Fruit fly (Drosophila melanogaster): ENCODE data around the gene Bili.

Gene Bili

DNA sequence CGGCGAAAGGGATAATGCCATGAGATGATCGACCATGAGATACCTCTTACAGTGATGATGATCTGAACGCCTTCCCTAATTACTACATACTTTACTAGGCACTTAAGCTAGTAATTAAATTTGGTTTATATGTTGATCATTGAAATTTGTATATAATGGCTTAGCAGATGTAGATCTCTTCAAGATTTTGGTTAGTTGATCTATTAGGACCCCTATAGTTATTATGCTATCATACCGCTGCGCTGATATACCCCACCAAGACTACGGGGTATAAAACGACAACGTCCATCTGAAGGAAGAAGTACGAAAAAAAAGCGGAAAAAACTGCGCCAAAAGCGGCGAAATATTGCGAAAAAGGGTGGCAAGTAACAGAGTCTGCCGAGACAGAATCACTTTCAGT lies 43.1 kb downstream of the Bili start:
- TF ChIP-seq CG8119 (GFP tag; IDR thresholded peaks at IDR 0.05), result 0 out of 3 replicates have a peak, but pooled peaks have one; percentile 20
- no peak for TF ChIP-seq CG6854 (GFP tag; optimal IDR thresholded peaks at IDR 0.05)
- peak; percentile 63 for TF ChIP-seq Ets21C (GFP tag; optimal IDR thresholded peaks at IDR 0.05)
- peak; percentile 14 for TF ChIP-seq CG8319 (GFP tag; optimal IDR thresholded peaks at IDR 0.05)
- TF ChIP-seq Ets96B (tag; optimal IDR thresholded peaks at IDR 0.05), result peak; percentile 69
- no peak for TF ChIP-seq Lpt (GFP tag; optimal IDR thresholded peaks at IDR 0.05)
- peak; percentile 23 for TF ChIP-seq CG16779 (tag; optimal IDR thresholded peaks at IDR 0.05)
- peak; percentile 67 for TF ChIP-seq spab (GFP tag; optimal IDR thresholded peaks at IDR 0.05)
- TF ChIP-seq CG6808 (GFP tag; optimal IDR thresholded peaks at IDR 0.05), result peak; percentile 73
- peak; percentile 40 for TF ChIP-seq net (GFP tag; optimal IDR thresholded peaks at IDR 0.05)
- TF ChIP-seq Smox (GFP tag; optimal IDR thresholded peaks at IDR 0.05), result peak; percentile 70
- TF ChIP-seq vri (GFP tag; optimal IDR thresholded peaks at IDR 0.05), result peak; percentile 30
- TF ChIP-seq dac (GFP tag; optimal IDR thresholded peaks at IDR 0.05), result no peak
- no peak for TF ChIP-seq CG11294 (GFP tag; IDR thresholded peaks at IDR 0.05)
- TF ChIP-seq Blimp-1 (GFP tag; optimal IDR thresholded peaks at IDR 0.05), result peak; percentile 9
- TF ChIP-seq CG10631 (GFP tag; optimal IDR thresholded peaks at IDR 0.05), result peak; percentile 50
- peak; percentile 58 for TF ChIP-seq CG3919 (GFP tag; optimal IDR thresholded peaks at IDR 0.05)
- TF ChIP-seq Hr38 (GFP tag; optimal IDR thresholded peaks at IDR 0.05), result no peak
- no peak for TF ChIP-seq Gug (GFP tag; IDR thresholded peaks at IDR 0.05)
- TF ChIP-seq CG9139 (GFP tag; optimal IDR thresholded peaks at IDR 0.05), result peak; percentile 58
- TF ChIP-seq CG1621 (tag; optimal IDR thresholded peaks at IDR 0.05), result peak; percentile 33
- no peak for TF ChIP-seq CG4318 (GFP tag; optimal IDR thresholded peaks at IDR 0.05)
- TF ChIP-seq CG32006 (GFP tag; optimal IDR thresholded peaks at IDR 0.05), result peak; percentile 18
- peak; percentile 59 for TF ChIP-seq acj6 (GFP tag; optimal IDR thresholded peaks at IDR 0.05)
- TF ChIP-seq CG6276 (GFP tag; optimal IDR thresholded peaks at IDR 0.05), result no peak
- TF ChIP-seq OdsH (GFP tag; optimal IDR thresholded peaks at IDR 0.05), result peak; percentile 47
- TF ChIP-seq CG15336 (GFP tag; IDR thresholded peaks at IDR 0.05), result 0 out of 2 replicates have a peak, but pooled peaks have one; percentile 11
- peak; percentile 58 for TF ChIP-seq dsx (GFP tag; optimal IDR thresholded peaks at IDR 0.05; ENCODE audit: poor library complexity, severe bottlenecking)
- peak; percentile 48 for TF ChIP-seq CG11902 (GFP tag; optimal IDR thresholded peaks at IDR 0.05)
- peak; percentile 87 for TF ChIP-seq svp (GFP tag)
- peak; percentile 70 for TF ChIP-seq CG10669 (GFP tag; optimal IDR thresholded peaks at IDR 0.05)
- TF ChIP-seq CG3032 (tag; optimal IDR thresholded peaks at IDR 0.05), result peak; percentile 61
- TF ChIP-seq Eip78C (GFP tag), result peak; percentile 87
- no peak for TF ChIP-seq Hr4 (GFP tag; optimal IDR thresholded peaks at IDR 0.05)
- TF ChIP-seq topi (GFP tag; optimal IDR thresholded peaks at IDR 0.05), result peak; percentile 68
- TF ChIP-seq CG7368 (GFP tag; optimal IDR thresholded peaks at IDR 0.05), result peak; percentile 35
- peak; percentile 26 to 55 for TF ChIP-seq ss (GFP tag; optimal IDR thresholded peaks at IDR 0.05)
- TF ChIP-seq CG34406 (GFP tag; optimal IDR thresholded peaks at IDR 0.05), result peak; percentile 31
- TF ChIP-seq Sox102F (GFP tag; optimal IDR thresholded peaks at IDR 0.05), result peak; percentile 49
- TF ChIP-seq Eip93F (GFP tag; optimal IDR thresholded peaks at IDR 0.05), result no peak
- peak; percentile 50 for TF ChIP-seq CG8632 (GFP tag; optimal IDR thresholded peaks at IDR 0.05)
- TF ChIP-seq Met (GFP tag; optimal IDR thresholded peaks at IDR 0.05), result peak; percentile 70
- no peak for TF ChIP-seq eg (GFP tag; IDR thresholded peaks at IDR 0.05)
- peak; percentile 63 for TF ChIP-seq Eip75B (GFP tag; optimal IDR thresholded peaks at IDR 0.05)
- TF ChIP-seq salr (GFP tag; optimal IDR thresholded peaks at IDR 0.05), result peak in 1 of 2 experiments; percentile 38
- TF ChIP-seq fkh (GFP tag; optimal IDR thresholded peaks at IDR 0.05), result no peak
- TF ChIP-seq Sox14 (GFP tag; optimal IDR thresholded peaks at IDR 0.05), result peak; percentile 54
- peak; percentile 70 for TF ChIP-seq cyc (GFP tag; optimal IDR thresholded peaks at IDR 0.05)
- peak; percentile 73 for TF ChIP-seq lz (GFP tag; optimal IDR thresholded peaks at IDR 0.05)
- TF ChIP-seq CG11762 (GFP tag; optimal IDR thresholded peaks at IDR 0.05; ENCODE audit: insufficient read depth), result peak; percentile 4
- peak; percentile 46 for TF ChIP-seq achi (GFP tag; optimal IDR thresholded peaks at IDR 0.05)
- peak; percentile 58 for TF ChIP-seq CG6792 (GFP tag; optimal IDR thresholded peaks at IDR 0.05)

Measured in whole organism, prepupa.